Worm (Caenorhabditis elegans) whole organism, midembryonic: ENCODE data around the gene C27H6.8.

ENCODE experiments used
- T22C8.4 ChIP-seq: fragments of 200-800 bp; sonication (Bioruptor generic); IDR thresholded peaks from 2 replicates; pipeline ENCODE4 v1.3.6; 2022; ENCODE audit warnings: missing genetic modification characterization, missing compliant biosample characterization
- cog-1 ChIP-seq: sonication (generic microtip); optimal IDR thresholded peaks from 2 replicates; lab custom pipeline; 2016; ENCODE audit warnings: missing genetic modification characterization, missing compliant biosample characterization
- flt-1 ChIP-seq: fragments of 200-800 bp; sonication (Bioruptor generic); IDR thresholded peaks from 2 replicates; pipeline ENCODE4 v1.3.6; 2022; ENCODE audit warnings: missing genetic modification characterization, missing compliant biosample characterization
- klf-2 ChIP-seq: fragments of 200-800 bp; sonication (Bioruptor generic); conservative IDR thresholded peaks from 2 replicates; pipeline ENCODE4 v1.3.6; 2022; ENCODE audit warnings: missing genetic modification reagents, missing genetic modification characterization, missing compliant biosample characterization
- med-1 ChIP-seq: sonication (generic microtip); optimal IDR thresholded peaks from 2 replicates; lab custom pipeline; 2017; ENCODE audit warnings: missing genetic modification characterization, mild to moderate bottlenecking, missing compliant biosample characterization, antibody characterized with exemption, missing genetic modification reagents; ENCODE audit not compliant: insufficient read depth
- ref-1 ChIP-seq: fragments of 200-800 bp; sonication (Bioruptor generic); conservative IDR thresholded peaks from 2 replicates; pipeline ENCODE4 v1.3.6; 2022; ENCODE audit warnings: missing genetic modification reagents, missing genetic modification characterization, missing compliant biosample characterization
- tab-1 ChIP-seq: fragments of 200-800 bp; sonication (Bioruptor generic); IDR thresholded peaks from 2 replicates; pipeline ENCODE4 v1.3.6; 2022; ENCODE audit warnings: missing genetic modification characterization, missing compliant biosample characterization
- ztf-23 ChIP-seq: fragments of 200-800 bp; sonication (Bioruptor generic); IDR thresholded peaks from 2 replicates; pipeline ENCODE4 v1.3.6; 2022; ENCODE audit warnings: missing genetic modification reagents, missing genetic modification characterization, missing compliant biosample characterization
- ztf-29 ChIP-seq: fragments of 200-800 bp; sonication (Bioruptor generic); IDR thresholded peaks from 2 replicates; pipeline ENCODE4 v1.3.6; 2022; ENCODE audit warnings: missing genetic modification reagents, missing genetic modification characterization, missing compliant biosample characterization

The C27H6.8 gene

DNA sequence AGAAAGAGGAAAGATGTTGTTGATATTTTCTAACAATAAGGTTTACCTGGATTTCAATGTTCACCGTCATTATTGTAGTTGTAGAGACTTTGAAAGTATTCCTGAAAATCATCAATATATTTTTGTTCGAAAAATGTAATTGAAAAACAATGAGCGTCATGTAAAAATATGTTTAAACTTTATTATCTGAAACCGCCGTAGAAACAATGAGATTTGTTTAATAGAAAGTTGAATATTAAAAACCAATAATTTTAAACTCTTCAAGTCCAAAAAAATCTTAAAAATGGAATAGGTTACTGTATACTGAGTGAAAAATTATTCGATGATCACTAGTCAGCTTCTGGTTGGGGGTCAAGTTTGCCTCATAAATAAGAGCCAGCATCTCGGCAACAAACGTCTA lies 29.4 kb downstream of the C27H6.8 start, which contains the start of gene anmt-3:
Gene anmt-3, minus strand, starts transcription at position 101 of the 400 bp plus-strand sequence.
- TF ChIP-seq flt-1 (GFP tag; lab: Robert Waterston, UW) (no peak), ztf-23 (GFP tag; lab: Robert Waterston, UW) (no peak), T22C8.4 (GFP tag; lab: Robert Waterston, UW) (no peak), tab-1 (GFP tag; lab: Robert Waterston, UW) (no peak), med-1 (no peak), ref-1 (GFP tag; lab: Robert Waterston, UW) (no peak), ztf-29 (GFP tag; lab: Robert Waterston, UW) (no peak), klf-2 (GFP tag; lab: Robert Waterston, UW) (no peak), cog-1 (no peak)

DNA sequence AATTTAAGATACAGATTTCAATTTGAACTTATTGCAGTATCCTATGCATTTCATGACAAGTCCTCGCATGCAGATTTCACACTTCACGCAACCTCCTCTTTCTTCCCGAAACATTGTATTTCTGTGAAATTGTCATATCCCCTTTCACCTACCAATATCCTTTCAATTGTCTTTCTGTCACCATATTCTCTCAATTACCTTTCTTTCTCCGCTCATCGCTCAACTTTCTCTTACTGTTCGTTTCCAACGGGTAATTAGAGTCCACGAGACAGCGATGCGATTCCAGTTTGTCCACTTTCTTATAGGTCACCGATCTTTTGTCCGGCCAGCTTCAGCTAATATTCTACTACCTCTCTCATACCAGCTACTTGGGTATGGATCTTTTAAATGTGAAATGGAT lies 35.2 kb downstream of the C27H6.8 start, which contains the start of gene mam-5:
Gene mam-5, plus strand, starts transcription at position 304 of the 400 bp plus-strand sequence.
- no peak for TF ChIP-seq med-1
- no peak for TF ChIP-seq ref-1 (GFP tag; lab: Robert Waterston, UW)
- TF ChIP-seq ztf-29 (GFP tag; lab: Robert Waterston, UW): no peak
- TF ChIP-seq klf-2 (GFP tag; lab: Robert Waterston, UW): no peak
- no peak for TF ChIP-seq ztf-23 (GFP tag; lab: Robert Waterston, UW)
- TF ChIP-seq flt-1 (GFP tag; lab: Robert Waterston, UW): no peak
- no peak for TF ChIP-seq tab-1 (GFP tag; lab: Robert Waterston, UW)
- TF ChIP-seq T22C8.4 (GFP tag; lab: Robert Waterston, UW): no peak
- no peak for TF ChIP-seq cog-1

DNA sequence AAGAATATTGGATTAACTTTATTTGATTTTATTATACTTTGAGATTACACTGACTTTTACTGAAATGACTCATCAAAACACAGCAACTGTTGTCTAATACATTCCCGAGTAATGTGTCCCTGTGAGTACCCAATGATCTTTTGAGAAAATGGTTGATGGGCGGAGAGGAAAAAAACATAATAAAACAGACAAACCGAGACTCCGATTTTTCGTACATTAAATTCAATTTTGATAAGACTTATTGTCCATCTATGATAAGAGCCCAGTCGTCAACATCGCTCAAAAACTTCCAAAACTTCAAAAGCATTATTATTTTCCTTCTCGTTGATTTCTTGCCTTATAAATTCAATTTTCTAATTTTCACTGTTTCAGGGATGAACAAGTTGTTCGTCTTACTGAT lies 36.7 kb downstream of the C27H6.8 start, which contains the start of gene ttr-46:
Gene ttr-46, plus strand, starts transcription at position 373 of the 400 bp plus-strand sequence.
- TF ChIP-seq med-1 (no peak), ref-1 (GFP tag; lab: Robert Waterston, UW) (no peak), klf-2 (GFP tag; lab: Robert Waterston, UW) (no peak), ztf-23 (GFP tag; lab: Robert Waterston, UW) (no peak), cog-1 (no peak), flt-1 (GFP tag; lab: Robert Waterston, UW) (no peak), ztf-29 (GFP tag; lab: Robert Waterston, UW) (no peak), T22C8.4 (GFP tag; lab: Robert Waterston, UW) (no peak), tab-1 (GFP tag; lab: Robert Waterston, UW) (no peak)

DNA sequence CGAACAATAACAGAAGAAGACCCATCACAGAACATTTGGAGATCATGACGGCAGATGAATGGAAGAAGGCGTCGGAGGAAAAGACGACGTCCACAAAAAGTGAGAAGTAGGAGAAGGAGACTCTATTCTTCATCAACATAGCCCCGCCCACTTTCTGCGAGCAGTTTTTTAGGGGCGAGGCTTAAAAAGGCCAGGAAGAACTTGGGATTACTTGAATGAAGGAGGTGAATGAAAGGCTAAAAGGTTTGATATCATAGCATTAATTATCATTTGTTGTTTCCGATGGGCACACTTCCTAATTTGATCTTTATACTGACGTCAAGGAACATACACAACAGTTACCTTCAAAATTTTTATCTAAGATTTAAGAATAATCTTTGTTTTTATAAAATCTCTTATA lies 38.7 kb downstream of the C27H6.8 start, which contains the start of gene nlp-58:
Gene nlp-58, minus strand, starts transcription at position 101 of the 400 bp plus-strand sequence.
- TF ChIP-seq T22C8.4 (GFP tag; lab: Robert Waterston, UW) (no peak), flt-1 (GFP tag; lab: Robert Waterston, UW) (no peak), klf-2 (GFP tag; lab: Robert Waterston, UW) (no peak), med-1 (no peak), ztf-29 (GFP tag; lab: Robert Waterston, UW) (no peak), ref-1 (GFP tag; lab: Robert Waterston, UW) (no peak), tab-1 (GFP tag; lab: Robert Waterston, UW) (no peak), ztf-23 (GFP tag; lab: Robert Waterston, UW) (no peak), cog-1 (no peak)

DNA sequence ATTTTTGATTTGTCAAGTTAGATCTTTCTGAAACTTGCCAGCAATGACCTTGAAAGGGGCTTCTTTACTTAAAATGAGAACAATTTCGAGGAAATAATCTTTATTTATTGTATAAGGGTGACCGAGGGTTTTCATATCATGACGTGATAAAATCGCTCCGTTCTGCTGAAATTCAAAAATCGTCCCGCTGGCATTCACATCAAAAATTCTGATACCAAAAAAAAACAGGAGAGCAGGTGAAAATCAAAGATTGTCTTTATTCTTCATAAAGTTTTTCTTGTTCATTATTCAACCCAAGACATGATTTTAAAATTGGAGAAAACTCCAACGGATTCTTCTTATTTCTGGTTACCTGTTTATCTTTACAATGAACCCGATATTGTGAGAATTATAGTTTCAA lies 43.5 kb downstream of the C27H6.8 start, which contains the start of gene sre-28:
Gene sre-28, plus strand, starts transcription at position 301 of the 400 bp plus-strand sequence.
- TF ChIP-seq cog-1: no peak
- no peak for TF ChIP-seq tab-1 (GFP tag; lab: Robert Waterston, UW)

DNA sequence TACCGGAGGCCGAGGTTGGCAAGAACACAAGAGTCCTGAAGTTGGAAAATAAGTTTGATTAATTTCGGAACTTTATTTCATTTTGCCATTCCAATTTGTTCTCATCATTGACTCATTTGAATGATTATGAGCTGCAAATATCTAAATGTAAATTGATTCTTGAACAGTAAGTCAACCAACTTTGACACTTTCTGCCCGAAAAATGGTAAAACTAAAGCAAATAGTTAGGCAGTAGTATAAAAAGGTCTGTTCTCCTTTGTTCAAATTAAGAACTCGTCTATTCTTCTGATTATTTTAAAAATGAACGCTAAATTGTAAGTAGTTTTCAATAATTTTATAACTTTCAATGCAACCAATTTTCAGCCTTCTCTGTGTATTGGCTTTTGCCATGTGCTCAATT lies 44.5 kb downstream of the C27H6.8 start, which contains the start of gene fipr-12:
Gene fipr-12, plus strand, starts transcription at position 301 of the 400 bp plus-strand sequence.
- TF ChIP-seq ztf-23 (GFP tag; lab: Robert Waterston, UW): no peak
- no peak for TF ChIP-seq ref-1 (GFP tag; lab: Robert Waterston, UW)
- TF ChIP-seq cog-1: no peak
- TF ChIP-seq flt-1 (GFP tag; lab: Robert Waterston, UW): no peak
- no peak for TF ChIP-seq ztf-29 (GFP tag; lab: Robert Waterston, UW)
- no peak for TF ChIP-seq T22C8.4 (GFP tag; lab: Robert Waterston, UW)
- no peak for TF ChIP-seq klf-2 (GFP tag; lab: Robert Waterston, UW)
- no peak for TF ChIP-seq med-1
- no peak for TF ChIP-seq tab-1 (GFP tag; lab: Robert Waterston, UW)

DNA sequence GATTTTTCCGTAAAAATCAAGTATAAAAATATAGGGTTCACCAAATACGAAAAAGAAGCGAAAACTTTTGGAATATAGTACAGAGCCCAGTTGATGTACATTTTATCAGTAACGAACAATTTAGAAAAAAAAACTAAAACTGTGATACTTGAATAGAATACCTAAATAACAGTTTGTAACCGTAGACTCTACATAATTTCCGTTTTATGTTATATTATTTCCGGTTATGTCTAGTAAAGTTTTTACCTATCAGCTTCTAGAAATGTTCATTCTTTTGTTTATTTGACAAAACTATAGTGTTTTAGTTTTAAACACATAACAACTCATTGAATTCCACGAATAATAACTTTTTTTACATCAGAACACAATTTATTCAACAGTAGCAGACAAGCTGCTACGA lies 50.2 kb downstream of the C27H6.8 start, which contains the start of gene srj-33:
Gene srj-33, minus strand, starts transcription at position 101 of the 400 bp plus-strand sequence.
- TF ChIP-seq ref-1 (GFP tag; lab: Robert Waterston, UW): no peak
- no peak for TF ChIP-seq tab-1 (GFP tag; lab: Robert Waterston, UW)
- no peak for TF ChIP-seq cog-1
- no peak for TF ChIP-seq klf-2 (GFP tag; lab: Robert Waterston, UW)
- TF ChIP-seq T22C8.4 (GFP tag; lab: Robert Waterston, UW): no peak
